Worm (Caenorhabditis elegans) whole organism, L1 larva: Measurements from ENCODE around the gene Y40H4A.2.

Experiments
- ceh-63 ChIP-seq: fragments of 200-800 bp; sonication (Bioruptor generic); optimal IDR thresholded peaks from 2 replicates; lab custom pipeline; 2018; ENCODE audit warnings: mild to moderate bottlenecking, missing genetic modification characterization, missing compliant biosample characterization
- ces-1 ChIP-seq: fragments of 150-350 bp; optimal IDR thresholded peaks from 2 replicates; lab custom pipeline; 2014; ENCODE audit warnings: missing biosample characterization, missing genetic modification reagents, missing genetic modification characterization
- dpl-1 ChIP-seq, 3 experiments: fragments of 150-350 bp in 2 of 3; sonication (generic microtip) in 1 of 3; optimal IDR thresholded peaks; 2 replicates each; lab custom pipeline; 2014 to 2017; ENCODE audit warnings: missing biosample characterization in 3 of 3, missing genetic modification characterization in 3 of 3, missing genetic modification reagents in 3 of 3
- elt-2 ChIP-seq: sonication (generic microtip); optimal IDR thresholded peaks from 2 replicates; lab custom pipeline; 2016; ENCODE audit warnings: missing genetic modification characterization, mild to moderate bottlenecking, inconsistent platforms, missing compliant biosample characterization, missing genetic modification reagents
- lin-39 ChIP-seq: fragments of 150-350 bp; optimal IDR thresholded peaks from 2 replicates; lab custom pipeline; 2014; ENCODE audit warnings: missing biosample characterization, missing genetic modification reagents, missing genetic modification characterization
- nhr-12 ChIP-seq: sonication (generic microtip); optimal IDR thresholded peaks from 2 replicates; lab custom pipeline; 2017; ENCODE audit warnings: missing biosample characterization, missing genetic modification characterization
- unc-30 ChIP-seq: sonication (generic microtip); optimal IDR thresholded peaks from 2 replicates; lab custom pipeline; 2017; ENCODE audit warnings: missing biosample characterization, missing genetic modification characterization
- xbp-1 ChIP-seq: sonication (generic microtip); optimal IDR thresholded peaks from 2 replicates; lab custom pipeline; 2016; ENCODE audit warnings: missing genetic modification characterization, missing compliant biosample characterization
- ztf-4 ChIP-seq: fragments of 150-350 bp; optimal IDR thresholded peaks from 2 replicates; lab custom pipeline; 2014; ENCODE audit warnings: missing biosample characterization, missing genetic modification characterization

DNA sequence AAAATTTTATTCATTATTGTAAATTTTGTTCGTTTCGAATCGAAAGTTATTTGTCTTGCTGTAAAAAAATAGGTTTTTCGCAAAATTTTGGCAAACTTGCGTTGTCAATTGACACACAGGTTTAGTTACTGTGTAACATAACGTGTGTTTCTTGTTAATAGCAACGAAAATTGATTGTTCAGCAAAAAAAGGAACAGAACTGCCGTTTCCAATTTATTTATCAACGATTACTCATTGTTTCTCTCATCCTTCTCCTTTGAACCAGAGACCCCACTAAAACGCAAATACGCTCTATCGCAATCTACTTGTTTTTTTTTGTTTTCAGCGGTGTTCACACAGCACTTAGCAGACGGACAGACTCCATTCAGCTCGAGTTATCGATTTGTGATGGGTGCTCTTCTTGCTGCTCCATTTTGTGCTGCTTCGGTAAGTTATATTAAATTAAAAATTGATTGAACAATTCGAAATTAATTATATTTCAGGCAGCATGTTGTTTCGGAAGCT lies 12.5 kb upstream of the Y40H4A.2 start, which contains the start of gene R11H6.2:
- TF ChIP-seq ztf-4 (tag; lab: Kevin White, UChicago) (no peak), lin-39 (tag; lab: Kevin White, UChicago) (no peak), ces-1 (GFP tag; lab: Kevin White, UChicago) (no peak), unc-30 (tag; lab: Kevin White, UChicago) (no peak), nhr-12 (tag; lab: Kevin White, UChicago) (no peak), dpl-1 (GFP tag; optimal IDR thresholded peaks at IDR 0.05; lab: Kevin White, UChicago) (peak in 1 of 3 experiments; percentile 52), elt-2 (tag; lab: Kevin White, UChicago) (no peak), ceh-63 (no peak), xbp-1 (tag; lab: Kevin White, UChicago) (no peak)
